Worm (Caenorhabditis elegans): ENCODE measurements around the gene nhr-22.

Gene nhr-22

ce11 chrII:6417999-6418398, 31.6 kb downstream of the nhr-22 start:
- TF ChIP-seq ceh-9 (tag; optimal IDR thresholded peaks at IDR 0.05) (no peak), rnt-1 (tag; optimal IDR thresholded peaks at IDR 0.05) (no peak), hlh-6 (tag; optimal IDR thresholded peaks at IDR 0.05) (no peak), fkh-10 (GFP tag; optimal IDR thresholded peaks at IDR 0.05) (no peak), ceh-2 (tag; optimal IDR thresholded peaks at IDR 0.05) (no peak), sox-2 (GFP tag; IDR thresholded peaks at IDR 0.05) (no peak), unc-86 (tag; optimal IDR thresholded peaks at IDR 0.05) (no peak), hlh-30 (tag; optimal IDR thresholded peaks at IDR 0.05; ENCODE audit: insufficient read depth) (no peak), ceh-45 (GFP tag; IDR thresholded peaks at IDR 0.05) (no peak), che-1 (tag; optimal IDR thresholded peaks at IDR 0.05) (no peak), ahr-1 (tag; optimal IDR thresholded peaks at IDR 0.05) (no peak), ceh-34 (tag; optimal IDR thresholded peaks at IDR 0.05) (peak; percentile 34), pha-2 (tag; optimal IDR thresholded peaks at IDR 0.05) (no peak), ttx-3 (tag; optimal IDR thresholded peaks at IDR 0.05) (no peak), T23F11.4 (GFP tag; optimal IDR thresholded peaks at IDR 0.05) (no peak), gmeb-2 (tag; optimal IDR thresholded peaks at IDR 0.05) (no peak), ceh-22 (tag; optimal IDR thresholded peaks at IDR 0.05) (no peak), npax-4 (tag; optimal IDR thresholded peaks at IDR 0.05) (no peak), K09A11.1 (tag; optimal IDR thresholded peaks at IDR 0.05; ENCODE audit: insufficient read depth) (no peak), K02D7.2 (tag; optimal IDR thresholded peaks at IDR 0.05) (no peak), pax-1 (tag; optimal IDR thresholded peaks at IDR 0.05) (no peak), ceh-24 (tag; optimal IDR thresholded peaks at IDR 0.05) (no peak), odd-2 (tag; optimal IDR thresholded peaks at IDR 0.05) (no peak), eyg-1 (tag; optimal IDR thresholded peaks at IDR 0.05) (no peak), elt-2 (tag; optimal IDR thresholded peaks at IDR 0.05) (peak; percentile 3), dve-1 (tag; optimal IDR thresholded peaks at IDR 0.05) (no peak), madf-2 (tag; optimal IDR thresholded peaks at IDR 0.05) (no peak), ceh-14 (tag; optimal IDR thresholded peaks at IDR 0.05) (no peak), pat-9 (tag; optimal IDR thresholded peaks at IDR 0.05) (no peak), ref-2 (tag; optimal IDR thresholded peaks at IDR 0.05) (peak; percentile 49), syd-9 (tag; optimal IDR thresholded peaks at IDR 0.05) (no peak), ceh-31 (tag; optimal IDR thresholded peaks at IDR 0.05) (peak; percentile 39), ceh-30 (tag; optimal IDR thresholded peaks at IDR 0.05) (no peak), ztf-16 (tag; optimal IDR thresholded peaks at IDR 0.05) (no peak), unc-42 (tag; optimal IDR thresholded peaks at IDR 0.05) (no peak), pqm-1 (tag; optimal IDR thresholded peaks at IDR 0.05) (no peak), elt-4 (tag; optimal IDR thresholded peaks at IDR 0.05) (no peak), dmd-4 (tag; optimal IDR thresholded peaks at IDR 0.05; ENCODE audit: borderline replicate concordance) (no peak), sox-4 (tag; optimal IDR thresholded peaks at IDR 0.05) (no peak), Y22D7AL.16 (tag; optimal IDR thresholded peaks at IDR 0.05) (no peak), fax-1 (tag; optimal IDR thresholded peaks at IDR 0.05) (no peak), sdc-2 (tag; optimal IDR thresholded peaks at IDR 0.05) (no peak), tbx-2 (tag; optimal IDR thresholded peaks at IDR 0.05) (peak; percentile 46)

ce11 chrII:6413788-6414187, 35.8 kb downstream of the nhr-22 start:
- no peak for TF ChIP-seq ceh-45 (GFP tag; IDR thresholded peaks at IDR 0.05)
- TF ChIP-seq hlh-13 (GFP tag; optimal IDR thresholded peaks at IDR 0.05) = no peak
- TF ChIP-seq dmd-4 (tag; optimal IDR thresholded peaks at IDR 0.05; ENCODE audit: borderline replicate concordance) = no peak
- no peak for TF ChIP-seq elt-4 (tag; optimal IDR thresholded peaks at IDR 0.05)
- no peak for TF ChIP-seq pag-3 (tag; optimal IDR thresholded peaks at IDR 0.05; ENCODE audit: borderline replicate concordance)
- peak; percentile 76 for TF ChIP-seq elt-2 (tag; optimal IDR thresholded peaks at IDR 0.05)
- TF ChIP-seq Y22D7AL.16 (tag; optimal IDR thresholded peaks at IDR 0.05) = no peak
- no peak for TF ChIP-seq nhr-11 (tag; optimal IDR thresholded peaks at IDR 0.05)

All from whole organism, late embryonic.